Worm (Caenorhabditis elegans) whole organism, L1 larva: ENCODE measurements around the gene nlp-47.

ENCODE experiments used
- C04F5.9 ChIP-seq: sonication (generic microtip); optimal IDR thresholded peaks from 2 replicates; lab custom pipeline; 2016; ENCODE audit warnings: missing genetic modification characterization, missing compliant biosample characterization
- C16A3.4 ChIP-seq: fragments of 150-350 bp; optimal IDR thresholded peaks from 2 replicates; lab custom pipeline; 2014; ENCODE audit warnings: missing biosample characterization, missing genetic modification characterization
- C34B4.2 ChIP-seq: sonication (generic microtip); optimal IDR thresholded peaks from 2 replicates; lab custom pipeline; 2017; ENCODE audit warnings: mild to moderate bottlenecking, missing genetic modification characterization, missing compliant biosample characterization
- Y116A8C.19 ChIP-seq: sonication (generic microtip); optimal IDR thresholded peaks from 2 replicates; lab custom pipeline; 2016; ENCODE audit warnings: missing compliant biosample characterization, missing genetic modification characterization, borderline replicate concordance
- alr-1 ChIP-seq: fragments of 200-800 bp; sonication (Bioruptor generic); optimal IDR thresholded peaks from 2 replicates; lab custom pipeline; 2018; ENCODE audit warnings: borderline replicate concordance, mild to moderate bottlenecking, missing genetic modification characterization, missing compliant biosample characterization
- aly-2 ChIP-seq: fragments of 150-350 bp; optimal IDR thresholded peaks from 2 replicates; lab custom pipeline; 2014; ENCODE audit warnings: missing biosample characterization, missing genetic modification characterization
- blmp-1 ChIP-seq: fragments of 150-350 bp; optimal IDR thresholded peaks from 2 replicates; lab custom pipeline; 2014; ENCODE audit warnings: missing biosample characterization, missing genetic modification characterization
- ceh-63 ChIP-seq: fragments of 200-800 bp; sonication (Bioruptor generic); optimal IDR thresholded peaks from 2 replicates; lab custom pipeline; 2018; ENCODE audit warnings: mild to moderate bottlenecking, missing genetic modification characterization, missing compliant biosample characterization
- ceh-90 ChIP-seq: sonication (generic microtip); optimal IDR thresholded peaks from 2 replicates; lab custom pipeline; 2016; ENCODE audit warnings: missing genetic modification characterization, missing compliant biosample characterization
- efl-1 ChIP-seq, 4 experiments: fragments of 150-350 bp; optimal IDR thresholded peaks in 3 of 4; peaks in 1 of 4; 1 replicate in 1 of 4; 2 replicates in 3 of 4; lab custom pipeline; 2014; ENCODE audit warnings: missing biosample characterization in 2 of 4, missing genetic modification characterization in 2 of 4, missing genetic modification reagents in 2 of 4
- efl-3 ChIP-seq: fragments of 200-800 bp; sonication (Bioruptor generic); optimal IDR thresholded peaks from 2 replicates; lab custom pipeline; 2018; ENCODE audit warnings: mild to moderate bottlenecking, missing genetic modification characterization, missing compliant biosample characterization
- egl-13 ChIP-seq: sonication (generic microtip); optimal IDR thresholded peaks from 2 replicates; lab custom pipeline; 2016; ENCODE audit warnings: missing genotype, missing genetic modification reagents, missing genetic modification characterization, missing compliant biosample characterization
- elt-3 ChIP-seq, 6 experiments: fragments of 150-350 bp in 1 of 6; sonication (generic microtip); optimal IDR thresholded peaks; 2 replicates each; lab custom pipeline; 2017 to 2018; ENCODE audit warnings: missing biosample characterization in 6 of 6, missing genetic modification characterization in 6 of 6, inconsistent platforms in 1 of 6
- ets-5 ChIP-seq: fragments of 200-800 bp; sonication (Bioruptor generic); IDR thresholded peaks from 2 replicates; pipeline ENCODE4 v1.3.6; 2022; ENCODE audit warnings: missing genetic modification characterization, missing compliant biosample characterization
- fkh-10 ChIP-seq: sonication (generic microtip); optimal IDR thresholded peaks from 2 replicates; lab custom pipeline; 2017; ENCODE audit warnings: missing biosample characterization, missing genetic modification reagents, missing genetic modification characterization
- fkh-4 ChIP-seq: sonication (generic microtip); optimal IDR thresholded peaks from 2 replicates; lab custom pipeline; 2016; ENCODE audit warnings: missing compliant biosample characterization, missing genetic modification characterization, borderline replicate concordance
- fos-1 ChIP-seq: fragments of 150-350 bp; optimal IDR thresholded peaks from 2 replicates; lab custom pipeline; 2014; ENCODE audit warnings: missing biosample characterization, missing genetic modification characterization
- grh-1 ChIP-seq: fragments of 200-800 bp; sonication (Bioruptor generic); IDR thresholded peaks from 2 replicates; pipeline ENCODE4 v1.3.6; 2022; ENCODE audit warnings: missing genetic modification reagents, missing genetic modification characterization, missing compliant biosample characterization
- hlh-4 ChIP-seq: sonication (generic microtip); optimal IDR thresholded peaks from 2 replicates; lab custom pipeline; 2016; ENCODE audit warnings: mild to moderate bottlenecking, missing genetic modification characterization, missing compliant biosample characterization
- isw-1 ChIP-seq: fragments of 200-800 bp; sonication (Bioruptor generic); IDR thresholded peaks from 2 replicates; pipeline ENCODE4 v1.3.6; 2022; ENCODE audit warnings: missing genetic modification characterization, missing compliant biosample characterization
- lin-13 ChIP-seq: fragments of 150-350 bp; optimal IDR thresholded peaks from 2 replicates; lab custom pipeline; 2014; ENCODE audit warnings: missing biosample characterization, missing genetic modification reagents, missing genetic modification characterization
- lin-35 ChIP-seq, 2 experiments: fragments of 150-350 bp; optimal IDR thresholded peaks; 2 replicates each; lab custom pipeline; 2014; ENCODE audit warnings: missing biosample characterization in 2 of 2, missing genetic modification characterization in 2 of 2, missing genetic modification reagents in 2 of 2
- lin-39 ChIP-seq: fragments of 150-350 bp; optimal IDR thresholded peaks from 2 replicates; lab custom pipeline; 2014; ENCODE audit warnings: missing biosample characterization, missing genetic modification reagents, missing genetic modification characterization
- lsy-2 ChIP-seq, 2 experiments: fragments of 150-350 bp; optimal IDR thresholded peaks; 2 replicates each; lab custom pipeline; 2014; ENCODE audit warnings: missing biosample characterization in 2 of 2, missing genetic modification characterization in 2 of 2
- mab-9 ChIP-seq: fragments of 200-800 bp; sonication (Bioruptor generic); IDR thresholded peaks from 2 replicates; pipeline ENCODE4 v1.3.6; 2022; ENCODE audit warnings: missing genetic modification reagents, missing genetic modification characterization, missing compliant biosample characterization
- mdl-1 ChIP-seq, 2 experiments: fragments of 150-350 bp; optimal IDR thresholded peaks; 2 replicates each; lab custom pipeline; 2014 to 2017; ENCODE audit warnings: missing biosample characterization in 2 of 2, missing genetic modification characterization in 2 of 2, inconsistent platforms in 1 of 2
- nhr-11 ChIP-seq: fragments of 150-350 bp; optimal IDR thresholded peaks from 2 replicates; lab custom pipeline; 2014; ENCODE audit warnings: missing biosample characterization, missing genetic modification characterization
- nhr-12 ChIP-seq: sonication (generic microtip); optimal IDR thresholded peaks from 2 replicates; lab custom pipeline; 2017; ENCODE audit warnings: missing biosample characterization, missing genetic modification characterization
- nhr-19 ChIP-seq: fragments of 200-800 bp; sonication (Bioruptor generic); conservative IDR thresholded peaks from 2 replicates; pipeline ENCODE4 v1.3.6; 2022; ENCODE audit warnings: missing genetic modification characterization, missing compliant biosample characterization
- nhr-20 ChIP-seq: sonication (generic microtip); optimal IDR thresholded peaks from 2 replicates; lab custom pipeline; 2016; ENCODE audit warnings: mild to moderate bottlenecking, missing genetic modification characterization, missing compliant biosample characterization
- nhr-237 ChIP-seq: fragments of 150-350 bp; optimal IDR thresholded peaks from 2 replicates; lab custom pipeline; 2014; ENCODE audit warnings: missing biosample characterization, missing genetic modification characterization
- nhr-28 ChIP-seq: fragments of 150-350 bp; optimal IDR thresholded peaks from 2 replicates; lab custom pipeline; 2014; ENCODE audit warnings: missing biosample characterization, missing genetic modification characterization
- nhr-76 ChIP-seq: sonication (generic microtip); optimal IDR thresholded peaks from 2 replicates; lab custom pipeline; 2017; ENCODE audit warnings: missing biosample characterization, missing genetic modification characterization
- nhr-77 ChIP-seq: fragments of 150-350 bp; optimal IDR thresholded peaks from 2 replicates; lab custom pipeline; 2014; ENCODE audit warnings: missing biosample characterization, missing genetic modification characterization
- nhr-85 ChIP-seq: sonication (generic microtip); peaks from one replicate; lab custom pipeline; 2016; ENCODE audit warnings: missing genetic modification characterization, inconsistent platforms, missing compliant biosample characterization
- rnt-1 ChIP-seq: sonication (generic microtip); optimal IDR thresholded peaks from 2 replicates; lab custom pipeline; 2016; ENCODE audit warnings: mild to moderate bottlenecking, missing genetic modification characterization, moderate library complexity, missing compliant biosample characterization
- skn-1 ChIP-seq: fragments of 150-350 bp; optimal IDR thresholded peaks from 2 replicates; lab custom pipeline; 2014; ENCODE audit warnings: missing biosample characterization, missing genetic modification characterization
- sox-4 ChIP-seq: sonication (generic microtip); optimal IDR thresholded peaks from 2 replicates; lab custom pipeline; 2016; ENCODE audit warnings: missing genetic modification characterization, missing compliant biosample characterization
- sptf-1 ChIP-seq: fragments of 150-350 bp; optimal IDR thresholded peaks from 2 replicates; lab custom pipeline; 2014; ENCODE audit warnings: missing biosample characterization, missing genetic modification characterization
- swsn-7 ChIP-seq: sonication (generic microtip); optimal IDR thresholded peaks from 2 replicates; lab custom pipeline; 2016; ENCODE audit warnings: missing genetic modification characterization, missing compliant biosample characterization
- tbx-2 ChIP-seq: sonication (generic microtip); optimal IDR thresholded peaks from 2 replicates; lab custom pipeline; 2016; ENCODE audit warnings: missing genetic modification characterization, missing compliant biosample characterization
- tlp-1 ChIP-seq: fragments of 150-350 bp; optimal IDR thresholded peaks from 2 replicates; lab custom pipeline; 2014; ENCODE audit warnings: missing biosample characterization, missing genetic modification characterization
- unc-30 ChIP-seq: sonication (generic microtip); optimal IDR thresholded peaks from 2 replicates; lab custom pipeline; 2017; ENCODE audit warnings: missing biosample characterization, missing genetic modification characterization
- unc-62 ChIP-seq: fragments of 150-350 bp; optimal IDR thresholded peaks from 2 replicates; lab custom pipeline; 2014; ENCODE audit warnings: missing biosample characterization, missing genetic modification reagents, missing genetic modification characterization
- unc-98 ChIP-seq: fragments of 200-800 bp; sonication (Bioruptor generic); IDR thresholded peaks from 2 replicates; pipeline ENCODE4 v1.3.6; 2022; ENCODE audit warnings: missing genetic modification characterization, missing compliant biosample characterization
- vab-15 ChIP-seq: sonication (generic microtip); optimal IDR thresholded peaks from 2 replicates; lab custom pipeline; 2017; ENCODE audit warnings: missing genotype, mild to moderate bottlenecking, missing genetic modification characterization, missing compliant biosample characterization
- zag-1 ChIP-seq: fragments of 150-350 bp; optimal IDR thresholded peaks from 2 replicates; lab custom pipeline; 2014; ENCODE audit warnings: missing biosample characterization, missing genetic modification characterization
- ztf-11 ChIP-seq, 2 experiments: sonication (generic microtip); optimal IDR thresholded peaks; 2 replicates each; lab custom pipeline; 2016 to 2017; ENCODE audit warnings: missing genetic modification characterization in 2 of 2, missing biosample characterization in 1 of 2, missing compliant biosample characterization in 1 of 2

The nlp-47 gene

ce11 chrIV:5332178-5332577, 41.5 kb downstream of the nlp-47 start, which contains the start of gene Y4C6B.3:
Gene Y4C6B.3 (plus strand): TSS chrIV:5332478.
- TF ChIP-seq efl-1 (optimal IDR thresholded peaks at IDR 0.05; lab: Kevin White, UChicago) (no peak), efl-1 (GFP tag; optimal IDR thresholded peaks at IDR 0.05 in 1 of 2; lab: Kevin White, UChicago) (no peak), nhr-11 (no peak), sox-4 (tag; lab: Kevin White, UChicago) (no peak), fkh-10 (GFP tag; lab: Kevin White, UChicago) (no peak), elt-3 (tag; optimal IDR thresholded peaks at IDR 0.05; lab: Kevin White, UChicago) (peak in 1 of 6 experiments; percentile 39)

ce11 chrIV:5333484-5333883, 42.8 kb downstream of the nlp-47 start:
- peak in 2 of 6 experiments; percentile 65 to 78 for TF ChIP-seq elt-3 (tag; optimal IDR thresholded peaks at IDR 0.05; lab: Kevin White, UChicago)
- no peak for TF ChIP-seq aly-2 (tag; lab: Kevin White, UChicago)
- no peak for TF ChIP-seq hlh-4 (tag; lab: Kevin White, UChicago)
- TF ChIP-seq fkh-4 (tag; lab: Kevin White, UChicago): no peak
- no peak for TF ChIP-seq nhr-12 (tag; lab: Kevin White, UChicago)
- no peak for TF ChIP-seq C34B4.2
- peak in 1 of 2 experiments; percentile 38 for TF ChIP-seq lin-35 (GFP tag; optimal IDR thresholded peaks at IDR 0.05; lab: Kevin White, UChicago)
- TF ChIP-seq vab-15 (tag; lab: Kevin White, UChicago): no peak
- no peak for TF ChIP-seq C16A3.4 (tag; lab: Kevin White, UChicago)
- TF ChIP-seq nhr-85 (tag; lab: Kevin White, UChicago): peak; percentile 55
- no peak for TF ChIP-seq skn-1
- TF ChIP-seq ceh-90: no peak
- no peak for TF ChIP-seq tlp-1 (tag; lab: Kevin White, UChicago)
- no peak for TF ChIP-seq ets-5 (GFP tag; lab: Robert Waterston, UW)
- TF ChIP-seq unc-98 (GFP tag; lab: Robert Waterston, UW): no peak
- TF ChIP-seq mab-9: no peak
- peak; percentile 76 for TF ChIP-seq blmp-1 (tag; lab: Kevin White, UChicago)
- TF ChIP-seq nhr-19 (GFP tag; lab: Robert Waterston, UW): no peak
- no peak for TF ChIP-seq zag-1 (tag; lab: Kevin White, UChicago)
- no peak for TF ChIP-seq nhr-76 (tag; lab: Kevin White, UChicago)
- no peak for TF ChIP-seq fkh-10 (GFP tag; lab: Kevin White, UChicago)
- TF ChIP-seq lin-13 (GFP tag; lab: Kevin White, UChicago): no peak
- TF ChIP-seq nhr-28 (tag; lab: Kevin White, UChicago): no peak
- peak; percentile 8 for TF ChIP-seq nhr-20
- no peak for TF ChIP-seq swsn-7 (tag; lab: Kevin White, UChicago)
- no peak for TF ChIP-seq unc-30 (tag; lab: Kevin White, UChicago)
- TF ChIP-seq ceh-63 (GFP tag; lab: Kevin White, UChicago): no peak
- TF ChIP-seq, all 84 proteins: peak for 5

DNA sequence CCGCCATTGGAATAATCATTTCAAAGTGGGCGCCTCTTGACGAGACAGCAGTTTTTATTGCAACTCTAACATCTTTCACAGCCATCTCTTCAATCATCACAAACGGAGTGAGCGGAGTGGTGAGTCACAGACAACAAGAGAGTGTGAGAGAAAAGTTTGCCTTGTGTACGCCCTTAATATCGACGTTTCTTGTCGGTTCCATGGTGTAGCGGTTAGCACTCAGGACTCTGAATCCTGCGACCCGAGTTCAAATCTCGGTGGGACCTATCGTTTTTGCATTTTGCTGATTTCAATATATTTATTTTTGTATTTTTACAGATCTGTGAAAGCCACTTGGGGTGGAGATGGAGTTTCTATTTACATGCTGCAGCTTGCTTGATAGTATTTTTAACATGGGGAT, 43.9 kb downstream of the nlp-47 start:
- TF ChIP-seq mdl-1 (tag; optimal IDR thresholded peaks at IDR 0.05; lab: Kevin White, UChicago) (peak in 1 of 2 experiments; percentile 51), lin-39 (tag; lab: Kevin White, UChicago) (no peak), elt-3 (tag; optimal IDR thresholded peaks at IDR 0.05; lab: Kevin White, UChicago) (peak in 1 of 6 experiments; percentile 49), egl-13 (no peak), Y116A8C.19 (no peak), C04F5.9 (tag; lab: Kevin White, UChicago) (no peak), unc-62 (no peak), alr-1 (tag; lab: Kevin White, UChicago) (no peak), mab-9 (no peak), ceh-90 (no peak), nhr-237 (tag; lab: Kevin White, UChicago) (peak; percentile 20), fkh-4 (tag; lab: Kevin White, UChicago) (no peak), sox-4 (tag; lab: Kevin White, UChicago) (no peak), vab-15 (tag; lab: Kevin White, UChicago) (peak; percentile 13), isw-1 (GFP tag; lab: Robert Waterston, UW) (peak; percentile 36), tbx-2 (tag; lab: Kevin White, UChicago) (peak; percentile 50), nhr-11 (no peak), lsy-2 (tag; optimal IDR thresholded peaks at IDR 0.05; lab: Kevin White, UChicago) (peak; percentile 26 to 74), skn-1 (peak; percentile 33), zag-1 (tag; lab: Kevin White, UChicago) (no peak), nhr-12 (tag; lab: Kevin White, UChicago) (no peak), hlh-4 (tag; lab: Kevin White, UChicago) (no peak), grh-1 (no peak), nhr-77 (tag; lab: Kevin White, UChicago) (peak; percentile 41), sptf-1 (tag; lab: Kevin White, UChicago) (no peak), rnt-1 (no peak), ztf-11 (tag; optimal IDR thresholded peaks at IDR 0.05; lab: Kevin White, UChicago) (no peak), fos-1 (tag; lab: Kevin White, UChicago) (peak; percentile 80), blmp-1 (tag; lab: Kevin White, UChicago) (peak; percentile 23), efl-3 (no peak)
